Worm (Caenorhabditis elegans): Measurements from ENCODE around the gene flp-20.

The flp-20 gene

ce11 chrX:9338375-9338774, 11.3 kb downstream of the flp-20 start, which contains the start of gene apa-2:
apa-2 (plus strand) TSS chrX:9338675.
- TF ChIP-seq R02D3.7 (tag; optimal IDR thresholded peaks at IDR 0.05): no peak

ce11 chrX:9337832-9338231, 11.9 kb downstream of the flp-20 start:
- peak; percentile 69 for TF ChIP-seq Y55F3AM.14 (GFP tag; optimal IDR thresholded peaks at IDR 0.05)
- TF ChIP-seq lsy-2 (tag; optimal IDR thresholded peaks at IDR 0.05): peak; percentile 54 to 63
- TF ChIP-seq R02D3.7 (tag; optimal IDR thresholded peaks at IDR 0.05): no peak
- peak; percentile 28 for TF ChIP-seq ztf-4 (tag; optimal IDR thresholded peaks at IDR 0.05)
- peak; percentile 61 for TF ChIP-seq crh-2 (tag; optimal IDR thresholded peaks at IDR 0.05)
- peak; percentile 38 for TF ChIP-seq lin-11 (tag; optimal IDR thresholded peaks at IDR 0.05)
- no peak for TF ChIP-seq nhr-23 (tag; optimal IDR thresholded peaks at IDR 0.05)
- no peak for TF ChIP-seq mbf-1 (tag; optimal IDR thresholded peaks at IDR 0.05)
- TF ChIP-seq nhr-25 (tag; optimal IDR thresholded peaks at IDR 0.05): no peak
- TF ChIP-seq nhr-77 (tag; optimal IDR thresholded peaks at IDR 0.05): no peak
- no peak for TF ChIP-seq ztf-1 (GFP tag; conservative IDR thresholded peaks at IDR 0.05)
- TF ChIP-seq peb-1 (tag; optimal IDR thresholded peaks at IDR 0.05): no peak
- peak in 1 of 2 experiments; percentile 65 for TF ChIP-seq mdl-1 (tag; optimal IDR thresholded peaks at IDR 0.05)
- no peak for TF ChIP-seq nhr-237 (tag; optimal IDR thresholded peaks at IDR 0.05)
- peak; percentile 14 for TF ChIP-seq unc-39 (tag; optimal IDR thresholded peaks at IDR 0.05)
- TF ChIP-seq ama-1 (optimal IDR thresholded peaks at IDR 0.05): no peak
- TF ChIP-seq lin-13 (GFP tag; optimal IDR thresholded peaks at IDR 0.05): peak; percentile 67
- TF ChIP-seq unc-62 (GFP tag; optimal IDR thresholded peaks at IDR 0.05): no peak
- peak; percentile 8 for TF ChIP-seq snpc-4 (tag; optimal IDR thresholded peaks at IDR 0.05)
- peak; percentile 55 for TF ChIP-seq F13H6.1 (tag; optimal IDR thresholded peaks at IDR 0.05)
- no peak for TF ChIP-seq elt-3 (tag; optimal IDR thresholded peaks at IDR 0.05)
- TF ChIP-seq lin-39 (tag; optimal IDR thresholded peaks at IDR 0.05): no peak
- TF ChIP-seq nhr-11 (tag; optimal IDR thresholded peaks at IDR 0.05): no peak
- peak; percentile 21 for TF ChIP-seq gmeb-1 (tag; optimal IDR thresholded peaks at IDR 0.05)
- peak; percentile 76 for TF ChIP-seq mab-5 (tag; optimal IDR thresholded peaks at IDR 0.05)
- TF ChIP-seq fos-1 (tag; optimal IDR thresholded peaks at IDR 0.05): peak; percentile 41
- peak; percentile 74 for TF ChIP-seq zag-1 (tag; optimal IDR thresholded peaks at IDR 0.05)
- TF ChIP-seq dmd-4 (tag; optimal IDR thresholded peaks at IDR 0.05): no peak
- TF ChIP-seq nhr-10 (tag; optimal IDR thresholded peaks at IDR 0.05): no peak
- TF ChIP-seq nhr-12 (tag; optimal IDR thresholded peaks at IDR 0.05): no peak
- TF ChIP-seq nhr-21 (tag; optimal IDR thresholded peaks at IDR 0.05): peak; percentile 5
- TF ChIP-seq nhr-129 (tag; optimal IDR thresholded peaks at IDR 0.05): peak; percentile 81
- TF ChIP-seq ceh-82 (tag; optimal IDR thresholded peaks at IDR 0.05): peak; percentile 44
- TF ChIP-seq egl-27 (tag; optimal IDR thresholded peaks at IDR 0.05): peak; percentile 55
- TF ChIP-seq C34F6.9 (tag; optimal IDR thresholded peaks at IDR 0.05): peak; percentile 75
- peak; percentile 5 for TF ChIP-seq sem-4 (tag; optimal IDR thresholded peaks at IDR 0.05)
- no peak for TF ChIP-seq blmp-1 (tag; optimal IDR thresholded peaks at IDR 0.05; ENCODE audit: insufficient read depth)
- peak; percentile 17 for TF ChIP-seq sma-9 (GFP tag; optimal IDR thresholded peaks at IDR 0.05)
- TF ChIP-seq sma-9 (tag; optimal IDR thresholded peaks at IDR 0.05): no peak
- TF ChIP-seq nhr-6 (tag; optimal IDR thresholded peaks at IDR 0.05): no peak
- TF ChIP-seq unc-55 (GFP tag; optimal IDR thresholded peaks at IDR 0.05): peak; percentile 91
- TF ChIP-seq ZK546.5 (tag; optimal IDR thresholded peaks at IDR 0.05): no peak
- no peak for TF ChIP-seq elt-1 (tag; optimal IDR thresholded peaks at IDR 0.05)

ce11 chrX:9336227-9336626, 13.5 kb downstream of the flp-20 start:
- TF ChIP-seq snpc-4 (tag; optimal IDR thresholded peaks at IDR 0.05) (no peak), ama-1 (optimal IDR thresholded peaks at IDR 0.05) (no peak), nhr-129 (tag; optimal IDR thresholded peaks at IDR 0.05) (no peak), mdl-1 (tag; optimal IDR thresholded peaks at IDR 0.05) (no peak), blmp-1 (tag; optimal IDR thresholded peaks at IDR 0.05; ENCODE audit: insufficient read depth) (no peak), lin-11 (tag; optimal IDR thresholded peaks at IDR 0.05) (no peak), fos-1 (tag; optimal IDR thresholded peaks at IDR 0.05) (no peak), lin-13 (GFP tag; optimal IDR thresholded peaks at IDR 0.05) (no peak), lin-39 (tag; optimal IDR thresholded peaks at IDR 0.05) (no peak), nhr-77 (tag; optimal IDR thresholded peaks at IDR 0.05) (no peak), unc-39 (tag; optimal IDR thresholded peaks at IDR 0.05) (no peak)

Data from whole organism, L2 larva.